Worm (Caenorhabditis elegans) whole organism, L2 larva: Measurements from ENCODE around the gene F41G3.5.

Source experiments
- aly-2 ChIP-seq: fragments of 150-350 bp; optimal IDR thresholded peaks from 2 replicates; lab custom pipeline; 2014; ENCODE audit warnings: missing biosample characterization, missing genetic modification characterization
- ama-1 ChIP-seq: fragments of 150-350 bp; optimal IDR thresholded peaks from 2 replicates; lab custom pipeline; 2018; ENCODE audit warnings: inconsistent platforms
- egl-27 ChIP-seq: sonication (generic microtip); optimal IDR thresholded peaks from 3 replicates; lab custom pipeline; 2017; ENCODE audit warnings: missing biosample characterization, missing genetic modification reagents, missing genetic modification characterization
- lsy-2 ChIP-seq, 2 experiments: fragments of 150-350 bp in 1 of 2; sonication (generic microtip) in 1 of 2; optimal IDR thresholded peaks; 2 replicates each; lab custom pipeline; 2014 to 2017; ENCODE audit warnings: missing biosample characterization in 2 of 2, missing genetic modification characterization in 2 of 2
- zag-1 ChIP-seq: fragments of 150-350 bp; optimal IDR thresholded peaks from 2 replicates; lab custom pipeline; 2014; ENCODE audit warnings: missing biosample characterization, missing genetic modification characterization
- ztf-11 ChIP-seq: sonication (generic microtip); optimal IDR thresholded peaks from 2 replicates; lab custom pipeline; 2017; ENCODE audit warnings: missing biosample characterization, missing genetic modification characterization
- ztf-4 ChIP-seq: fragments of 150-350 bp; optimal IDR thresholded peaks from 2 replicates; lab custom pipeline; 2014; ENCODE audit warnings: missing biosample characterization, missing genetic modification characterization

ce11 chrII:6721581-6721980, 24.9 kb upstream of the F41G3.5 start:
- no peak for TF ChIP-seq zag-1 (tag; lab: Kevin White, UChicago)
- TF ChIP-seq aly-2 (tag; lab: Kevin White, UChicago), result no peak
- peak in 1 of 2 experiments; percentile 39 for TF ChIP-seq lsy-2 (tag; optimal IDR thresholded peaks at IDR 0.05; lab: Kevin White, UChicago)
- TF ChIP-seq ama-1, result no peak
- no peak for TF ChIP-seq ztf-4 (tag; lab: Kevin White, UChicago)
- no peak for TF ChIP-seq ztf-11 (tag; lab: Kevin White, UChicago)
- TF ChIP-seq egl-27 (tag; lab: Kevin White, UChicago), result no peak
